Worm (Caenorhabditis elegans) whole organism, L4/young adult: Measurements from ENCODE around the gene T19C3.5.

Experiments used
- W03F9.2 ChIP-seq: fragments of 150-350 bp; optimal IDR thresholded peaks from 2 replicates; lab custom pipeline; 2014; ENCODE audit warnings: missing biosample characterization, missing genetic modification characterization
- dao-5 ChIP-seq: sonication (generic microtip); optimal IDR thresholded peaks from 2 replicates; lab custom pipeline; 2016; ENCODE audit warnings: missing genotype, missing genetic modification characterization, moderate library complexity, missing compliant biosample characterization
- him-1 ChIP-seq: sonication (generic microtip); optimal IDR thresholded peaks from 2 replicates; lab custom pipeline; 2016; ENCODE audit warnings: missing genotype, missing genetic modification reagents, missing genetic modification characterization, missing compliant biosample characterization

- TF ChIP-seq him-1 (tag; lab: Kevin White, UChicago): peak; percentile 15
- peak; percentile 59 for TF ChIP-seq W03F9.2 (tag; lab: Kevin White, UChicago)
- no peak for TF ChIP-seq dao-5 (tag; lab: Kevin White, UChicago)
Measured at ce11 chrIII:623754-624153, 4.0 kb downstream of the T19C3.5 start.
